Fruit fly (Drosophila melanogaster): ENCODE measurements around the gene CG5612.

DNA sequence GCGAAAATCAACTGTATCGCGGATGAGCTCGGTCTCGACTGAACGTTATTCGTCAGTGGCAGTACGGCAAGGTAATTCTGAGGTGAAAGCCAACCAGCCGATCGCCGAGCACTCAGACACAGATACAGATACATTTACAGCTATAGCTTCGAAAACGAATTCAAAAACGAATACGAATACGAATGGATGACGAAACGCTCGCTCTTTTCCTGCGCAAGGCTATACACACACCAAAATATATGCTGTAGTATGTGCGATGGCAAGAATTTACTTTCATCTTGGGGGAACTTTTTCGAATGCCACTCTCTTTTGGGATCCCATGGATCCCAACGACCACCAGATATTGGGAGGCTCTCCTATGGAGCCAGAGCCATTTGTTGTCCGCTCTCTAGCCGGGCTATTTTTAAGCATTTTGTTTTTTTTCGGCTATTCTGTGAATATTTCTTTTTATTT lies 34.3 kb upstream of the CG5612 start, which contains the start of gene Mlc1:
- no peak for TF ChIP-seq CG9948 (tag; optimal IDR thresholded peaks at IDR 0.05)
- no peak for TF ChIP-seq CG32121 (GFP tag; IDR thresholded peaks at IDR 0.05)
- TF ChIP-seq EcR (GFP tag; optimal IDR thresholded peaks at IDR 0.05), result no peak
- TF ChIP-seq CG12605 (GFP tag; IDR thresholded peaks at IDR 0.05), result no peak
- no peak for TF ChIP-seq Pif1B (GFP tag; optimal IDR thresholded peaks at IDR 0.05)
- no peak for TF ChIP-seq CG13204 (GFP tag; optimal IDR thresholded peaks at IDR 0.05)
- TF ChIP-seq Snoo (tag; optimal IDR thresholded peaks at IDR 0.05), result no peak
- no peak for TF ChIP-seq rn (GFP tag; IDR thresholded peaks at IDR 0.05)
- TF ChIP-seq CG34367 (tag; optimal IDR thresholded peaks at IDR 0.05), result no peak
- TF ChIP-seq CG8301 (tag; optimal IDR thresholded peaks at IDR 0.05), result no peak
